Fruit fly (Drosophila melanogaster) S2 (cell line): ENCODE measurements around the gene CG31093.

Experiments
- CG8478 ChIP-seq: fragments of >200 bp; optimal IDR thresholded peaks from 2 replicates; lab custom pipeline; 2018
- CTCF ChIP-seq, 2 experiments: fragments of >200 bp; optimal IDR thresholded peaks; 2 replicates each; lab custom pipeline; 2018

dm6 chr3R:25755864-25756507 lies 34.3 kb downstream of the CG31093 start:
- no peak for TF ChIP-seq CG8478
- TF ChIP-seq CTCF (optimal IDR thresholded peaks at IDR 0.05; lab: Kevin White, UChicago) = no peak
